Worm (Caenorhabditis elegans) whole organism, L1 larva: ENCODE results near the gene ZK1236.9.

Source experiments
- C16A3.4 ChIP-seq: fragments of 150-350 bp; optimal IDR thresholded peaks from 2 replicates; lab custom pipeline; 2014; ENCODE audit warnings: missing biosample characterization, missing genetic modification characterization
- aha-1 ChIP-seq: fragments of 150-350 bp; optimal IDR thresholded peaks from 2 replicates; lab custom pipeline; 2014; ENCODE audit warnings: missing biosample characterization, missing genetic modification characterization
- alr-1 ChIP-seq: fragments of 200-800 bp; sonication (Bioruptor generic); optimal IDR thresholded peaks from 2 replicates; lab custom pipeline; 2018; ENCODE audit warnings: borderline replicate concordance, mild to moderate bottlenecking, missing genetic modification characterization, missing compliant biosample characterization
- aly-2 ChIP-seq: fragments of 150-350 bp; optimal IDR thresholded peaks from 2 replicates; lab custom pipeline; 2014; ENCODE audit warnings: missing biosample characterization, missing genetic modification characterization
- ceh-82 ChIP-seq, 3 experiments: fragments of 150-350 bp in 1 of 3; sonication (generic microtip) in 2 of 3; optimal IDR thresholded peaks; 2 replicates each; lab custom pipeline; 2014 to 2017; ENCODE audit warnings: missing biosample characterization in 3 of 3, missing genetic modification characterization in 3 of 3
- dsc-1 ChIP-seq: sonication (generic microtip); optimal IDR thresholded peaks from 2 replicates; lab custom pipeline; 2016; ENCODE audit warnings: mild to moderate bottlenecking, missing genetic modification characterization, missing compliant biosample characterization
- efl-1 ChIP-seq, 4 experiments: fragments of 150-350 bp; optimal IDR thresholded peaks in 3 of 4; peaks in 1 of 4; 1 replicate in 1 of 4; 2 replicates in 3 of 4; lab custom pipeline; 2014; ENCODE audit warnings: missing biosample characterization in 2 of 4, missing genetic modification characterization in 2 of 4, missing genetic modification reagents in 2 of 4
- efl-3 ChIP-seq: fragments of 200-800 bp; sonication (Bioruptor generic); optimal IDR thresholded peaks from 2 replicates; lab custom pipeline; 2018; ENCODE audit warnings: mild to moderate bottlenecking, missing genetic modification characterization, missing compliant biosample characterization
- egl-27 ChIP-seq, 2 experiments: fragments of 150-350 bp in 1 of 2; sonication (generic microtip); optimal IDR thresholded peaks; 3 replicates each; lab custom pipeline; 2017 to 2018; ENCODE audit warnings: missing biosample characterization in 2 of 2, missing genetic modification characterization in 2 of 2, missing genetic modification reagents in 2 of 2
- elt-2 ChIP-seq: sonication (generic microtip); optimal IDR thresholded peaks from 2 replicates; lab custom pipeline; 2016; ENCODE audit warnings: missing genetic modification characterization, mild to moderate bottlenecking, inconsistent platforms, missing compliant biosample characterization, missing genetic modification reagents
- fkh-4 ChIP-seq: sonication (generic microtip); optimal IDR thresholded peaks from 2 replicates; lab custom pipeline; 2016; ENCODE audit warnings: missing compliant biosample characterization, missing genetic modification characterization, borderline replicate concordance
- fos-1 ChIP-seq: fragments of 150-350 bp; optimal IDR thresholded peaks from 2 replicates; lab custom pipeline; 2014; ENCODE audit warnings: missing biosample characterization, missing genetic modification characterization
- grh-1 ChIP-seq: fragments of 200-800 bp; sonication (Bioruptor generic); IDR thresholded peaks from 2 replicates; pipeline ENCODE4 v1.3.6; 2022; ENCODE audit warnings: missing genetic modification reagents, missing genetic modification characterization, missing compliant biosample characterization
- hlh-17 ChIP-seq: fragments of 200-800 bp; sonication (Bioruptor generic); optimal IDR thresholded peaks from 2 replicates; lab custom pipeline; 2018; ENCODE audit warnings: missing genetic modification characterization, mild to moderate bottlenecking, missing compliant biosample characterization, moderate library complexity, borderline replicate concordance
- irx-1 ChIP-seq: sonication (generic microtip); optimal IDR thresholded peaks from 2 replicates; lab custom pipeline; 2016; ENCODE audit warnings: missing genetic modification characterization, missing compliant biosample characterization
- jun-1 ChIP-seq: fragments of 150-350 bp; optimal IDR thresholded peaks from 2 replicates; lab custom pipeline; 2014; ENCODE audit warnings: missing biosample characterization, missing genetic modification reagents, missing genetic modification characterization
- lin-13 ChIP-seq: fragments of 150-350 bp; optimal IDR thresholded peaks from 2 replicates; lab custom pipeline; 2014; ENCODE audit warnings: missing biosample characterization, missing genetic modification reagents, missing genetic modification characterization
- lin-14 ChIP-seq: fragments of 200-800 bp; sonication (Bioruptor generic); optimal IDR thresholded peaks from 2 replicates; lab custom pipeline; 2018; ENCODE audit warnings: mild to moderate bottlenecking, missing genetic modification characterization, moderate library complexity, missing compliant biosample characterization
- lin-39 ChIP-seq: fragments of 150-350 bp; optimal IDR thresholded peaks from 2 replicates; lab custom pipeline; 2014; ENCODE audit warnings: missing biosample characterization, missing genetic modification reagents, missing genetic modification characterization
- lsy-2 ChIP-seq, 2 experiments: fragments of 150-350 bp; optimal IDR thresholded peaks; 2 replicates each; lab custom pipeline; 2014; ENCODE audit warnings: missing biosample characterization in 2 of 2, missing genetic modification characterization in 2 of 2
- mdl-1 ChIP-seq, 2 experiments: fragments of 150-350 bp; optimal IDR thresholded peaks; 2 replicates each; lab custom pipeline; 2014 to 2017; ENCODE audit warnings: missing biosample characterization in 2 of 2, missing genetic modification characterization in 2 of 2, inconsistent platforms in 1 of 2
- mep-1 ChIP-seq: fragments of 150-350 bp; optimal IDR thresholded peaks from 2 replicates; lab custom pipeline; 2014; ENCODE audit warnings: missing biosample characterization, missing genetic modification characterization
- nhr-11 ChIP-seq: fragments of 150-350 bp; optimal IDR thresholded peaks from 2 replicates; lab custom pipeline; 2014; ENCODE audit warnings: missing biosample characterization, missing genetic modification characterization
- nhr-20 ChIP-seq: sonication (generic microtip); optimal IDR thresholded peaks from 2 replicates; lab custom pipeline; 2016; ENCODE audit warnings: mild to moderate bottlenecking, missing genetic modification characterization, missing compliant biosample characterization
- nhr-71 ChIP-seq: sonication (generic microtip); optimal IDR thresholded peaks from 2 replicates; lab custom pipeline; 2016; ENCODE audit warnings: mild to moderate bottlenecking, missing genetic modification characterization, moderate library complexity, missing compliant biosample characterization
- nhr-76 ChIP-seq: sonication (generic microtip); optimal IDR thresholded peaks from 2 replicates; lab custom pipeline; 2017; ENCODE audit warnings: missing biosample characterization, missing genetic modification characterization
- nhr-77 ChIP-seq: fragments of 150-350 bp; optimal IDR thresholded peaks from 2 replicates; lab custom pipeline; 2014; ENCODE audit warnings: missing biosample characterization, missing genetic modification characterization
- nhr-85 ChIP-seq: sonication (generic microtip); peaks from one replicate; lab custom pipeline; 2016; ENCODE audit warnings: missing genetic modification characterization, inconsistent platforms, missing compliant biosample characterization
- pax-3 ChIP-seq: fragments of 200-800 bp; sonication (Bioruptor generic); optimal IDR thresholded peaks from 2 replicates; lab custom pipeline; 2018; ENCODE audit warnings: mild to moderate bottlenecking, missing genetic modification characterization, moderate library complexity, missing compliant biosample characterization
- pqm-1 ChIP-seq: sonication (generic microtip); optimal IDR thresholded peaks from 3 replicates; lab custom pipeline; 2017; ENCODE audit warnings: missing biosample characterization, missing genetic modification characterization
- skn-1 ChIP-seq: fragments of 150-350 bp; optimal IDR thresholded peaks from 2 replicates; lab custom pipeline; 2014; ENCODE audit warnings: missing biosample characterization, missing genetic modification characterization
- sup-37 ChIP-seq: fragments of 200-800 bp; sonication (Bioruptor generic); optimal IDR thresholded peaks from 2 replicates; lab custom pipeline; 2018; ENCODE audit warnings: mild to moderate bottlenecking, missing genetic modification characterization, missing compliant biosample characterization
- tlp-1 ChIP-seq: fragments of 150-350 bp; optimal IDR thresholded peaks from 2 replicates; lab custom pipeline; 2014; ENCODE audit warnings: missing biosample characterization, missing genetic modification characterization
- unc-30 ChIP-seq: sonication (generic microtip); optimal IDR thresholded peaks from 2 replicates; lab custom pipeline; 2017; ENCODE audit warnings: missing biosample characterization, missing genetic modification characterization
- unc-62 ChIP-seq: fragments of 150-350 bp; optimal IDR thresholded peaks from 2 replicates; lab custom pipeline; 2014; ENCODE audit warnings: missing biosample characterization, missing genetic modification reagents, missing genetic modification characterization
- unc-86 ChIP-seq: sonication (generic microtip); optimal IDR thresholded peaks from 2 replicates; lab custom pipeline; 2016; ENCODE audit warnings: missing genetic modification characterization, missing compliant biosample characterization
- vab-15 ChIP-seq: sonication (generic microtip); optimal IDR thresholded peaks from 2 replicates; lab custom pipeline; 2017; ENCODE audit warnings: missing genotype, mild to moderate bottlenecking, missing genetic modification characterization, missing compliant biosample characterization
- zip-4 ChIP-seq: fragments of 200-800 bp; sonication (Bioruptor generic); optimal IDR thresholded peaks from 2 replicates; lab custom pipeline; 2018; ENCODE audit warnings: mild to moderate bottlenecking, missing genetic modification characterization, moderate library complexity, missing compliant biosample characterization
- ztf-4 ChIP-seq: fragments of 150-350 bp; optimal IDR thresholded peaks from 2 replicates; lab custom pipeline; 2014; ENCODE audit warnings: missing biosample characterization, missing genetic modification characterization

The ZK1236.9 gene

DNA sequence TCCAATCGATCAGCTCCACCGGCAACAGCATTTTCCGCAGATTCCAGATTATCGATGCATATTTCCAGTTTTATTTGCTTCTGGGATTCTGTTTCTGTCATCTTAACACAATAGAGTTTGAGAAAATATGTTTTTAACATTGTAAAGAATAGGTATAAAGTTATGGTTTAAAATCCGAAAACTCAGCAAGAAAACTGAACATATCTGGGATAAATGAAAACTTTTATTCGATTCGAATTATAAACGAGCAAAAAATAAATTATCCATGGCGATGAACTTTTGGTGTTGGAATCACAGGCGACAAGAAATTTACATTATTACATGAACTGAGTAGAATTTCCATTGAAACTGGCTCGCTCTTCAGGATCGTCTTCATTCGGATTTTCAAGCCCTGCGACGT, 31.5 kb downstream of the ZK1236.9 start, which contains the start of gene cutc-1:
Gene cutc-1 (minus strand): TSS at position 101 of the 400 bp plus-strand sequence.
- TF ChIP-seq mdl-1 (tag; optimal IDR thresholded peaks at IDR 0.05; lab: Kevin White, UChicago) (no peak), zip-4 (no peak), pax-3 (no peak), lin-39 (no peak), C16A3.4 (no peak), fos-1 (tag; lab: Kevin White, UChicago) (no peak), nhr-71 (tag; lab: Kevin White, UChicago) (no peak), lsy-2 (tag; optimal IDR thresholded peaks at IDR 0.05; lab: Kevin White, UChicago) (no peak), efl-1 (optimal IDR thresholded peaks at IDR 0.05; lab: Kevin White, UChicago) (no peak), efl-1 (GFP tag; optimal IDR thresholded peaks at IDR 0.05 in 1 of 2; lab: Kevin White, UChicago) (no peak), skn-1 (tag; lab: Kevin White, UChicago) (no peak), lin-13 (GFP tag; lab: Kevin White, UChicago) (no peak), mep-1 (tag; lab: Kevin White, UChicago) (no peak), grh-1 (GFP tag; lab: Robert Waterston, UW) (no peak)

DNA sequence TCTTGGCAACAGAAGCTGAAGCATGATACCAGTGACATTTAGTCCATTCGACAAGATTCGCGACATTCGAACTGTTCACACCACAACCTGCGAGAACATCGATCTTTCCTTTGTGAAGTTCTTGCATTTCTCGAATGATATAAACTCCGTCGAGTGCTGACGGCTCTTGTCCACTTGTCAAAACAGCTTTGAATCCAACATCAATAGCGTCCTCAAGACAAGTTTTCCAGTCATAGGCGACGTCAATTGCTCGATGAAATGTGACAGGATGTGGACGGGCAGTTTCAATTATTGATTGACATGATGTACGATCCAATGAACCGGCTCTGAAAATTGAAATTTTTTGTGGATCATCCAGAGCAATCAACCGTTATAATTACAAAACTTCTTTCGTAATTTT, 32.3 kb downstream of the ZK1236.9 start:
- TF ChIP-seq unc-62 (no peak), alr-1 (tag; lab: Kevin White, UChicago) (no peak), ceh-82 (tag; optimal IDR thresholded peaks at IDR 0.05; lab: Kevin White, UChicago) (no peak), dsc-1 (tag; lab: Kevin White, UChicago) (no peak), nhr-85 (tag; lab: Kevin White, UChicago) (no peak), irx-1 (no peak), unc-86 (tag; lab: Kevin White, UChicago) (no peak)

DNA sequence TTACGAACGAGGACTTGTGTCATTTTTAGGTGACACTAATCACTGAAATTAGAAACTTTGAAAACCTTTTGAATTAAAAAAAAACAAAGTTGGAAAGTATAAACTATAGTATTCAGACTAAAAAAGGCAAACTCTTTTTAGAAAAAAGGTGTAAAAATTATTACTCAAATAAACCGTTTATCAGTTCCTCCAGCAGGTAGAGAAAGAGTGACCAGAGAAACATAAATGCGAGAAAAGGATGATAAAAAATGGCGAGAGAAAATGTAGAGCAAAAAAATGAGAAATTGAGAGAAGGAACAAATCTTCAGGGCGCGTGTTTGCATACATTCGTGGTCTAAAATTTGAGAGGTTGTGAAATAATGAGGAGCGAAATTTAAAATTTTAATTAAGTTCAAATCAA, 33.1 kb downstream of the ZK1236.9 start, which contains the start of gene lap-1:
Gene lap-1 (minus strand): TSS at position 42 of the 400 bp plus-strand sequence.
- TF ChIP-seq sup-37 (GFP tag; lab: Kevin White, UChicago), result no peak
- TF ChIP-seq fkh-4, result no peak
- TF ChIP-seq vab-15 (tag; lab: Kevin White, UChicago), result no peak
- TF ChIP-seq aly-2, result no peak
- TF ChIP-seq dsc-1 (tag; lab: Kevin White, UChicago), result no peak
- no peak for TF ChIP-seq egl-27 (tag; optimal IDR thresholded peaks at IDR 0.05; lab: Kevin White, UChicago)
- no peak for TF ChIP-seq nhr-11 (tag; lab: Kevin White, UChicago)
- TF ChIP-seq efl-1 (optimal IDR thresholded peaks at IDR 0.05; lab: Kevin White, UChicago), result no peak
- no peak for TF ChIP-seq efl-1 (GFP tag; optimal IDR thresholded peaks at IDR 0.05 in 1 of 2; lab: Kevin White, UChicago)

DNA sequence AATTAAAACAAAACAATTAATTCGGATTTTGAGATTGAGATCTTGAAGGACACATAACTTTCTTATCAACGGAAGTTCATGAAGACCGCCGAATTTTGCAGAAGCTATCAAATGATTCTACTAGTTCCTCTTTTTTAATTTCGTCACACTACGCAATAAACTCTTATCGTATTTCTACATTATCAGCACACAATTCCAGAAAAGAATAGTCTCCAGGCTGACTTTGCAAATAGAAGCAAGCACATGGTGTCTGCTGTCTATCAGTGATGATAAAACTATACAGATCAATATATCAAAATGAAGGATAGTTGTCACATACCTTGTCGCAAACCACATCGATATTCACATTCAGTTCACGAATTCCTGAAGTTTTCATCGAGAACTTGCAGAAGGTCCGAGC, 34.5 kb downstream of the ZK1236.9 start:
- no peak for TF ChIP-seq efl-1 (optimal IDR thresholded peaks at IDR 0.05; lab: Kevin White, UChicago)
- peak in 1 of 2 experiments; percentile 78 for TF ChIP-seq efl-1 (GFP tag; optimal IDR thresholded peaks at IDR 0.05 in 1 of 2; lab: Kevin White, UChicago)
- TF ChIP-seq lin-14, result peak; percentile 7
- peak; percentile 44 for TF ChIP-seq jun-1 (tag; lab: Kevin White, UChicago)
- peak; percentile 97 for TF ChIP-seq pqm-1
- no peak for TF ChIP-seq mep-1 (tag; lab: Kevin White, UChicago)
- TF ChIP-seq efl-3, result no peak
- TF ChIP-seq irx-1, result no peak
- TF ChIP-seq mdl-1 (tag; optimal IDR thresholded peaks at IDR 0.05; lab: Kevin White, UChicago), result peak in 1 of 2 experiments; percentile 23
- TF ChIP-seq nhr-76 (tag; lab: Kevin White, UChicago), result no peak
- TF ChIP-seq unc-86 (tag; lab: Kevin White, UChicago), result no peak
- no peak for TF ChIP-seq nhr-77
- TF ChIP-seq pax-3, result no peak
- peak; percentile 26 for TF ChIP-seq nhr-20 (tag; lab: Kevin White, UChicago)
- TF ChIP-seq nhr-71 (tag; lab: Kevin White, UChicago), result peak; percentile 11
- peak; percentile 97 for TF ChIP-seq elt-2 (tag; lab: Kevin White, UChicago)
- peak; percentile 79 for TF ChIP-seq tlp-1
- no peak for TF ChIP-seq ztf-4 (tag; lab: Kevin White, UChicago)
- no peak for TF ChIP-seq aha-1 (tag; lab: Kevin White, UChicago)
- no peak for TF ChIP-seq unc-30 (tag; lab: Kevin White, UChicago)
- no peak for TF ChIP-seq hlh-17 (GFP tag; lab: Kevin White, UChicago)
